Fruit fly (Drosophila melanogaster) whole organism, prepupa: ENCODE measurements around the gene hyx.
A peak's percentile ranks its signal among the peaks of the same experiment; 100 is the strongest.

Source experiments
- CG10669 ChIP-seq: fragments of 200-800 bp; sonication (Bioruptor generic); optimal IDR thresholded peaks from 3 replicates; lab custom pipeline; 2018; ENCODE audit warnings: missing biosample characterization, mild to moderate bottlenecking, missing genetic modification characterization, moderate library complexity
- CG11294 ChIP-seq: fragments of 200-800 bp; sonication (Bioruptor generic); IDR thresholded peaks from 2 replicates; pipeline ENCODE4 v1.3.6; 2022; ENCODE audit warnings: missing biosample characterization, missing genetic modification characterization
- CG11902 ChIP-seq: fragments of 200-800 bp; sonication (Bioruptor generic); optimal IDR thresholded peaks from 3 replicates; lab custom pipeline; 2016; ENCODE audit warnings: missing biosample characterization, missing genetic modification characterization
- CG1621 ChIP-seq: fragments of 200-800 bp; sonication (Bioruptor generic); optimal IDR thresholded peaks from 3 replicates; lab custom pipeline; 2018; ENCODE audit warnings: missing biosample characterization, mild to moderate bottlenecking, missing genetic modification characterization
- CG3032 ChIP-seq: fragments of 200-800 bp; optimal IDR thresholded peaks from 2 replicates; lab custom pipeline; 2019; ENCODE audit warnings: missing biosample characterization, mild to moderate bottlenecking, missing genetic modification characterization, moderate library complexity
- CG3919 ChIP-seq: fragments of 200-800 bp; sonication (Bioruptor generic); optimal IDR thresholded peaks from 3 replicates; lab custom pipeline; 2016; ENCODE audit warnings: missing biosample characterization, missing genetic modification characterization
- CG4318 ChIP-seq: fragments of 200-800 bp; sonication (Bioruptor generic); optimal IDR thresholded peaks from 3 replicates; lab custom pipeline; 2017; ENCODE audit warnings: missing biosample characterization, mild to moderate bottlenecking, missing genetic modification characterization
- CG6276 ChIP-seq: fragments of 200-800 bp; sonication (Bioruptor generic); optimal IDR thresholded peaks from 2 replicates; lab custom pipeline; 2017; ENCODE audit warnings: missing biosample characterization, mild to moderate bottlenecking, missing genetic modification characterization
- CG6854 ChIP-seq: fragments of 200-800 bp; sonication (Bioruptor generic); optimal IDR thresholded peaks from 2 replicates; lab custom pipeline; 2017; ENCODE audit warnings: missing biosample characterization, mild to moderate bottlenecking, missing genetic modification characterization
- CG8632 ChIP-seq: fragments of 200-800 bp; sonication (Bioruptor generic); optimal IDR thresholded peaks from 3 replicates; lab custom pipeline; 2016; ENCODE audit warnings: missing biosample characterization, missing genetic modification characterization
- CG9139 ChIP-seq: fragments of 200-800 bp; sonication (Bioruptor generic); optimal IDR thresholded peaks from 3 replicates; lab custom pipeline; 2017; ENCODE audit warnings: missing biosample characterization, mild to moderate bottlenecking, missing genetic modification characterization
- Eip75B ChIP-seq: fragments of 200-800 bp; sonication (Bioruptor generic); optimal IDR thresholded peaks from 3 replicates; lab custom pipeline; 2016; ENCODE audit warnings: missing biosample characterization, missing genetic modification characterization
- Eip78C ChIP-seq: fragments of 200-800 bp; sonication (Bioruptor generic); peaks from one replicate; lab custom pipeline; 2016; ENCODE audit warnings: missing biosample characterization, missing genetic modification characterization
- Ets21C ChIP-seq: fragments of 200-800 bp; sonication (Bioruptor generic); optimal IDR thresholded peaks from 3 replicates; lab custom pipeline; 2016; ENCODE audit warnings: missing biosample characterization, missing genetic modification characterization
- Ets96B ChIP-seq: fragments of 200-800 bp; optimal IDR thresholded peaks from 2 replicates; lab custom pipeline; 2019; ENCODE audit warnings: missing biosample characterization, mild to moderate bottlenecking, missing genetic modification characterization, moderate library complexity
- Hr38 ChIP-seq: sonication (Bioruptor generic); optimal IDR thresholded peaks from 2 replicates; lab custom pipeline; 2016; ENCODE audit warnings: missing biosample characterization, missing genetic modification characterization
- Hr39 ChIP-seq: fragments of 200-800 bp; sonication (Bioruptor generic); optimal IDR thresholded peaks from 2 replicates; lab custom pipeline; 2016; ENCODE audit warnings: missing biosample characterization, missing genetic modification characterization
- OdsH ChIP-seq: fragments of 200-800 bp; sonication (Bioruptor generic); optimal IDR thresholded peaks from 3 replicates; lab custom pipeline; 2016; ENCODE audit warnings: missing biosample characterization, missing genetic modification characterization
- Sox102F ChIP-seq: fragments of 200-800 bp; sonication (Bioruptor generic); optimal IDR thresholded peaks from 2 replicates; lab custom pipeline; 2016; ENCODE audit warnings: missing biosample characterization, mild to moderate bottlenecking, missing genetic modification characterization
- Sox14 ChIP-seq: fragments of 200-800 bp; sonication (Bioruptor generic); optimal IDR thresholded peaks from 3 replicates; lab custom pipeline; 2016; ENCODE audit warnings: missing biosample characterization, missing genetic modification characterization
- Sox15 ChIP-seq: fragments of 200-800 bp; sonication (Bioruptor generic); optimal IDR thresholded peaks from 3 replicates; lab custom pipeline; 2016; ENCODE audit warnings: missing biosample characterization, missing genetic modification characterization
- dac ChIP-seq: fragments of 200-800 bp; sonication (Bioruptor generic); optimal IDR thresholded peaks from 2 replicates; lab custom pipeline; 2017; ENCODE audit warnings: missing biosample characterization, mild to moderate bottlenecking, missing genetic modification characterization
- dsx ChIP-seq: fragments of 200-800 bp; optimal IDR thresholded peaks from 3 replicates; lab custom pipeline; 2019; ENCODE audit warnings: missing biosample characterization, mild to moderate bottlenecking, missing genetic modification characterization, moderate library complexity; ENCODE audit not compliant: poor library complexity, severe bottlenecking
- eg ChIP-seq: fragments of 200-800 bp; sonication (Bioruptor generic); IDR thresholded peaks from 3 replicates; pipeline ENCODE4 v1.3.6; 2022; ENCODE audit warnings: missing biosample characterization, missing genetic modification characterization
- esn ChIP-seq: fragments of 200-800 bp; sonication (Bioruptor generic); optimal IDR thresholded peaks from 2 replicates; lab custom pipeline; 2016; ENCODE audit warnings: missing biosample characterization, mild to moderate bottlenecking, missing genetic modification characterization, moderate library complexity
- fkh ChIP-seq: fragments of 200-800 bp; sonication (Bioruptor generic); optimal IDR thresholded peaks from 3 replicates; lab custom pipeline; 2017; ENCODE audit warnings: missing biosample characterization, mild to moderate bottlenecking, missing genetic modification characterization, moderate library complexity
- salr ChIP-seq, 2 experiments: fragments of 200-800 bp; sonication (Bioruptor generic); optimal IDR thresholded peaks; 3 replicates each; lab custom pipeline; 2016 to 2018; ENCODE audit warnings: missing biosample characterization in 2 of 2, missing genetic modification characterization in 2 of 2, mild to moderate bottlenecking in 1 of 2
- spab ChIP-seq: fragments of 200-800 bp; sonication (Bioruptor generic); optimal IDR thresholded peaks from 2 replicates; lab custom pipeline; 2017; ENCODE audit warnings: missing biosample characterization, mild to moderate bottlenecking, missing genetic modification characterization, missing genetic modification reagents
- ss ChIP-seq, 2 experiments: fragments of 200-800 bp; sonication (Bioruptor generic); optimal IDR thresholded peaks; 2 replicates in 1 of 2; 3 replicates in 1 of 2; lab custom pipeline; 2017 to 2018; ENCODE audit warnings: mild to moderate bottlenecking in 2 of 2, missing biosample characterization in 2 of 2, missing genetic modification characterization in 2 of 2, moderate library complexity in 1 of 2
- svp ChIP-seq: fragments of 200-800 bp; sonication (Bioruptor generic); peaks from one replicate; lab custom pipeline; 2016; ENCODE audit warnings: missing biosample characterization, missing genetic modification characterization
- topi ChIP-seq: fragments of 200-800 bp; sonication (Bioruptor generic); optimal IDR thresholded peaks from 3 replicates; lab custom pipeline; 2016; ENCODE audit warnings: missing biosample characterization, missing genetic modification characterization

hyx gene

dm6 chr3R:9013765-9014380 is 24.7 kb upstream of the hyx start (continued):
- TF ChIP-seq CG10669 (no peak), Ets21C (GFP tag; lab: Kevin White, UChicago) (no peak), Ets96B (tag; lab: Kevin White, UChicago) (peak; percentile 15), CG1621 (peak; percentile 22), Hr38 (GFP tag; lab: Kevin White, UChicago) (no peak), eg (GFP tag; lab: Robert Waterston, UW) (peak; percentile 60), CG3919 (GFP tag; lab: Kevin White, UChicago) (no peak), CG9139 (GFP tag; lab: Kevin White, UChicago) (no peak), fkh (GFP tag; lab: Kevin White, UChicago) (peak; percentile 68), Sox102F (GFP tag; lab: Kevin White, UChicago) (no peak), CG8632 (GFP tag; lab: Kevin White, UChicago) (no peak), esn (peak; percentile 74), spab (GFP tag; lab: Kevin White, UChicago) (no peak), Eip75B (GFP tag; lab: Kevin White, UChicago) (no peak), CG11902 (peak; percentile 34), svp (GFP tag; lab: Kevin White, UChicago) (peak; percentile 28), CG11294 (GFP tag; lab: Robert Waterston, UW) (no peak), topi (GFP tag; lab: Kevin White, UChicago) (peak; percentile 57)
- TF ChIP-seq, all 60 proteins: peak for 24

dm6 chr3R:9014859-9015466 is 23.6 kb upstream of the hyx start, which contains the start of the genes Kcmf1, Sf3b5 and CG11986:
Gene Kcmf1, minus strand, starts transcription at chr3R:9014909.
Gene Sf3b5, minus strand, starts transcription at chr3R:9015341.
Gene CG11986, plus strand, starts transcription at chr3R:9015446.
- TF ChIP-seq CG8632 (GFP tag; lab: Kevin White, UChicago): no peak
- no peak for TF ChIP-seq Hr39
- no peak for TF ChIP-seq svp (GFP tag; lab: Kevin White, UChicago)
- peak; percentile 14 for TF ChIP-seq Eip78C (GFP tag; lab: Kevin White, UChicago)
- no peak for TF ChIP-seq CG4318 (GFP tag; lab: Kevin White, UChicago)
- TF ChIP-seq fkh (GFP tag; lab: Kevin White, UChicago): peak; percentile 61

- TF ChIP-seq svp (GFP tag; lab: Kevin White, UChicago) (no peak), Hr38 (GFP tag; lab: Kevin White, UChicago) (no peak), Eip78C (GFP tag; lab: Kevin White, UChicago) (no peak), Hr39 (no peak), Sox15 (GFP tag; lab: Kevin White, UChicago) (no peak), CG3919 (GFP tag; lab: Kevin White, UChicago) (no peak), Sox14 (GFP tag; lab: Kevin White, UChicago) (no peak), OdsH (no peak)
Measured at dm6 chr3R:9016869-9017268, 21.7 kb upstream of the hyx start.

- no peak for TF ChIP-seq salr (GFP tag; optimal IDR thresholded peaks at IDR 0.05; lab: Kevin White, UChicago)
- no peak for TF ChIP-seq dsx
- peak; percentile 9 for TF ChIP-seq CG3032
- TF ChIP-seq fkh (GFP tag; lab: Kevin White, UChicago): peak; percentile 87
- TF ChIP-seq CG6854 (GFP tag; lab: Kevin White, UChicago): peak; percentile 40
- TF ChIP-seq Sox15 (GFP tag; lab: Kevin White, UChicago): no peak
Measured at dm6 chr3R:9019689-9020138, 18.8 kb upstream of the hyx start, which contains the start of gene tgo. Gene tgo, minus strand, starts transcription at chr3R:9020022.

- TF ChIP-seq ss (GFP tag; optimal IDR thresholded peaks at IDR 0.05; lab: Kevin White, UChicago) (no peak), dac (GFP tag; lab: Kevin White, UChicago) (no peak), Ets21C (GFP tag; lab: Kevin White, UChicago) (no peak), CG6854 (GFP tag; lab: Kevin White, UChicago) (no peak), Eip78C (GFP tag; lab: Kevin White, UChicago) (no peak), CG6276 (GFP tag; lab: Kevin White, UChicago) (no peak)
Measured at dm6 chr3R:9023934-9024333, 14.6 kb upstream of the hyx start.
